Fruit fly (Drosophila melanogaster): ENCODE results near the gene foxo.

DNA sequence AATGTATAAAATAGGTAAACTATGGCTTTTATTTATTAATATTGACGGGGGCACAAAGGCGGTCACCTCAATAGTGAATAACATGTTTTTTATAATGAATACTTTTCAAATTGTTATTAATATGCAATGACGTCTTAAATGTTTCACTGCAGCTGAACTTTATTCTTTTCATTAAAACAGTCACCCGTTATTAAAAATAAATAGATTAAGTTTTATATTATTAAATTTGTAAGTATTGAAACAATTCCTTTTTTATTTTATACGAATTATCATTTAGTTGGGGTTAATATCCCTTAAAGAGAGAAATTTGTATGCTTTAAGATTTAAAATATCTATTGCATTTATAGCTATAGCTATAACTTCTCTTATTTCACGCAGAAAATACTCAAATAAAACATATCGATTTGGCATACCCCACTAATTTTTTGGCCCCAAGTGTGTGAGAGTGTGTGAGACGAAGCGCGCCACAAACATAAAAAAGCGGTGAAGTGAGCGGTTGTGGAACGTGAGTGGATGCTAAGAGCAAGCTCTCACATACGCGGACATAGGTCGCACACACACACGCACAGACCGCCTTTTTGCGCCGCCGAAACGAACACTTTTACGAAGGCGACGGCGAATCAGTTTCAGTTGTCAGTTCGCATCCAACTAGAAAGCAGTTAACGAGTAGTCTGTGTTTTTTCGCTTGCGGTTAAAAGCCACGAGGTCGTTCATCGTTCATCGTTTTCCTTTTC, at the start of gene foxo:
- TF ChIP-seq pan (optimal IDR thresholded peaks at IDR 0.05) (no peak), EcR (GFP tag; optimal IDR thresholded peaks at IDR 0.05) (no peak), CG8478 (optimal IDR thresholded peaks at IDR 0.05) (no peak), usp (GFP tag; optimal IDR thresholded peaks at IDR 0.05) (no peak)
